Worm (Caenorhabditis elegans): Measurements from ENCODE around the gene dpy-11.

- TF ChIP-seq tbx-2 (tag; optimal IDR thresholded peaks at IDR 0.05) (no peak), fkh-2 (tag; optimal IDR thresholded peaks at IDR 0.05) (no peak), pha-4 (tag; optimal IDR thresholded peaks at IDR 0.05) (no peak), lin-15B (tag; optimal IDR thresholded peaks at IDR 0.05) (no peak), nhr-12 (tag; optimal IDR thresholded peaks at IDR 0.05) (no peak), nfya-1 (tag; optimal IDR thresholded peaks at IDR 0.05; ENCODE audit: insufficient read depth) (no peak), nhr-237 (tag; optimal IDR thresholded peaks at IDR 0.05) (no peak), fos-1 (tag; optimal IDR thresholded peaks at IDR 0.05) (no peak)
Observed at ce11 chrV:6520385-6521080, 5.5 kb upstream of the dpy-11 start, which contains the start of the genes F46E10.2 and F46E10.18.
